Worm (Caenorhabditis elegans): ENCODE measurements around the gene F25B5.3.

DNA sequence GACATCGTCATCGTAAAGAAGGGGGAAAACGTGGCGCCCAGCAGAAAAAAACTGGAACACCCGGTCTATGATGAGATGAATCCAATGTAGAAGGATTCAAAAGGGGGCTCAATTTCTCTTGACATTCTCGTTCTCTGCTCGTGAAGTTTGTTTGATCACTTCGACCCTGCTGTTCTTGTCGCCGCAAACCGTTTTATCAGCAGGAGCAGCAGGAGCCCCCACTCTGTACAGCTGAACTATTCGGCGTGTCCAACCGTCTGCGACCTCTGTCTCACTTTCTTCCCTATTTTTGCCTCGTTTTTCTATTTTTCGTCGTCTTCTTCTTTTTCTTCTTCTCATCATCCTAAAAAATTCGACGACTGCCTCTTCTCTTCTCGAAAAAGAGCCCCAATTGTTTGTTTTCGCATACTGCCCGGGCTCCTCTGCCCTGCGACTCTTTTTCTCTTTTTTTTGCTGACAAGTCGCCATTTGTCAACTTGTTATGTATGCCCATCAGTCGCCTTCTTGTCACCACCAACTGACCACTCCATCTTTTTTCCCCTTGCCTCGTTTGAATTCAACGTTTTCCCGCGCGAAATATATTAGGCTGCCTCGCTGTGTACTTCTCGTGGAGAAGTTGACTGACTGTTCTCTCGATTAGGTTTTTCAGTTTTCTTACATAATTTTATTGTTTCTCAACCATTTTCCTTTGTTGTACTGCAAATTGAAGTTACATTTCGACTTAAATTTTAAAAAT lies 40.5 kb downstream of the F25B5.3 start:
- TF ChIP-seq unc-86 (tag; optimal IDR thresholded peaks at IDR 0.05) (no peak), ztf-16 (tag; optimal IDR thresholded peaks at IDR 0.05) (no peak), nfya-1 (tag; optimal IDR thresholded peaks at IDR 0.05) (no peak), lin-11 (tag; optimal IDR thresholded peaks at IDR 0.05) (no peak), ama-1 (optimal IDR thresholded peaks at IDR 0.05) (no peak), ceh-22 (tag; optimal IDR thresholded peaks at IDR 0.05) (no peak), unc-55 (GFP tag; optimal IDR thresholded peaks at IDR 0.05) (peak; percentile 63), hlh-6 (tag; optimal IDR thresholded peaks at IDR 0.05) (no peak), rnt-1 (tag; optimal IDR thresholded peaks at IDR 0.05) (no peak), hlh-13 (GFP tag; optimal IDR thresholded peaks at IDR 0.05) (no peak), dve-1 (tag; optimal IDR thresholded peaks at IDR 0.05) (no peak)
